Fruit fly (Drosophila melanogaster) whole organism: Measurements from ENCODE around the gene CG3552.

ENCODE experiments used
- Dll ChIP-seq: fragments of >200 bp; optimal IDR thresholded peaks from 2 replicates; lab custom pipeline; 2017
- psq ChIP-seq: fragments of >200 bp; optimal IDR thresholded peaks from 2 replicates; lab custom pipeline; 2017
- usp ChIP-seq: fragments of >200 bp; optimal IDR thresholded peaks from 2 replicates; lab custom pipeline; 2017; ENCODE audit warnings: missing biosample characterization, missing genetic modification characterization, mixed read lengths

- no peak for TF ChIP-seq Dll
- TF ChIP-seq usp (GFP tag; lab: Kevin White, UChicago): no peak
- TF ChIP-seq psq (lab: Kevin White, UChicago): no peak
Observed at dm6 chr3L:9435831-9436230, 20.3 kb upstream of the CG3552 start.
